Fruit fly (Drosophila melanogaster) whole organism, embryonic: ENCODE measurements around the gene Ythdc1.

Experiments
- Aef1 ChIP-seq: fragments of 200-800 bp; sonication (Bioruptor generic); IDR thresholded peaks from 3 replicates; pipeline ENCODE4 v1.3.6; 2022; ENCODE audit warnings: missing biosample characterization, missing genetic modification characterization
- CG10431 ChIP-seq: fragments of 200-800 bp; sonication (Bioruptor generic); optimal IDR thresholded peaks from 3 replicates; lab custom pipeline; 2018; ENCODE audit warnings: missing biosample characterization, mild to moderate bottlenecking, missing genetic modification characterization
- CG11247 ChIP-seq: fragments of 200-800 bp; sonication (Bioruptor generic); IDR thresholded peaks from 2 replicates; pipeline ENCODE4 v1.3.6; 2022; ENCODE audit warnings: missing biosample characterization, missing genetic modification characterization
- CG11723 ChIP-seq: fragments of 200-800 bp; sonication (Bioruptor generic); optimal IDR thresholded peaks from 2 replicates; lab custom pipeline; 2017; ENCODE audit warnings: missing biosample characterization, mild to moderate bottlenecking, missing genetic modification characterization
- CG13624 ChIP-seq: fragments of 200-800 bp; sonication (Bioruptor generic); optimal IDR thresholded peaks from 2 replicates; lab custom pipeline; 2016; ENCODE audit warnings: missing biosample characterization, missing genetic modification characterization
- CG13894 ChIP-seq: fragments of 200-800 bp; sonication (Bioruptor generic); optimal IDR thresholded peaks from 3 replicates; lab custom pipeline; 2018; ENCODE audit warnings: missing biosample characterization, mild to moderate bottlenecking, missing genetic modification characterization, moderate library complexity
- CG14667 ChIP-seq: fragments of 200-800 bp; sonication (Bioruptor generic); IDR thresholded peaks from 2 replicates; pipeline ENCODE4 v1.3.6; 2022; ENCODE audit warnings: missing biosample characterization, missing genetic modification characterization
- CG14860 ChIP-seq: fragments of 200-800 bp; sonication (Bioruptor generic); IDR thresholded peaks from 3 replicates; pipeline ENCODE4 v1.3.6; 2022; ENCODE audit warnings: missing biosample characterization, missing genetic modification characterization; ENCODE audit not compliant: partially characterized antibody
- CG1792 ChIP-seq: fragments of 200-800 bp; sonication (Bioruptor generic); optimal IDR thresholded peaks from 2 replicates; lab custom pipeline; 2016; ENCODE audit warnings: missing biosample characterization, missing genetic modification characterization
- CG18262 ChIP-seq: fragments of 200-800 bp; optimal IDR thresholded peaks from 3 replicates; lab custom pipeline; 2019; ENCODE audit warnings: missing biosample characterization, mild to moderate bottlenecking, missing genetic modification characterization, moderate library complexity
- CG2199 ChIP-seq: fragments of 200-800 bp; sonication (Bioruptor generic); IDR thresholded peaks from 3 replicates; pipeline ENCODE4 v1.3.6; 2022; ENCODE audit warnings: missing biosample characterization, missing genetic modification characterization
- CG2712 ChIP-seq: fragments of 200-800 bp; optimal IDR thresholded peaks from 3 replicates; lab custom pipeline; 2019; ENCODE audit warnings: missing biosample characterization, mild to moderate bottlenecking, missing genetic modification characterization, moderate library complexity
- CG31388 ChIP-seq: fragments of 200-800 bp; sonication (Bioruptor generic); optimal IDR thresholded peaks from 2 replicates; lab custom pipeline; 2016; ENCODE audit warnings: missing biosample characterization, missing genetic modification characterization
- CG31441 ChIP-seq: fragments of 200-800 bp; sonication (Bioruptor generic); IDR thresholded peaks from 2 replicates; pipeline ENCODE4 v1.3.6; 2022; ENCODE audit warnings: missing biosample characterization, missing genetic modification characterization
- CG4360 ChIP-seq: fragments of 200-800 bp; sonication (Bioruptor generic); IDR thresholded peaks from 2 replicates; pipeline ENCODE4 v1.3.6; 2022; ENCODE audit warnings: missing biosample characterization, missing genetic modification characterization
- CG4424 ChIP-seq: fragments of 200-800 bp; sonication (Bioruptor generic); optimal IDR thresholded peaks from 3 replicates; lab custom pipeline; 2016; ENCODE audit warnings: missing biosample characterization, missing genetic modification characterization
- CG6689 ChIP-seq: fragments of 200-800 bp; sonication (Bioruptor generic); IDR thresholded peaks from 2 replicates; pipeline ENCODE4 v1.3.6; 2022; ENCODE audit warnings: missing biosample characterization, missing genetic modification characterization
- CG9609 ChIP-seq: fragments of 200-800 bp; sonication (Bioruptor generic); optimal IDR thresholded peaks from 3 replicates; lab custom pipeline; 2016; ENCODE audit warnings: missing biosample characterization, missing genetic modification characterization
- CG9727 ChIP-seq: fragments of 200-800 bp; sonication (Bioruptor generic); optimal IDR thresholded peaks from 3 replicates; lab custom pipeline; 2017; ENCODE audit warnings: missing biosample characterization, mild to moderate bottlenecking, missing genetic modification characterization
- CG9932 ChIP-seq: fragments of 200-800 bp; sonication (Bioruptor generic); IDR thresholded peaks from 2 replicates; pipeline ENCODE4 v1.3.6; 2022; ENCODE audit warnings: missing biosample characterization, missing genetic modification characterization
- Dref ChIP-seq: fragments of 200-800 bp; sonication (Bioruptor generic); IDR thresholded peaks from 2 replicates; pipeline ENCODE4 v1.3.6; 2022; ENCODE audit warnings: missing biosample characterization, missing genetic modification characterization
- Drgx ChIP-seq: fragments of 200-800 bp; sonication (Bioruptor generic); IDR thresholded peaks from 2 replicates; pipeline ENCODE4 v1.3.6; 2022; ENCODE audit warnings: missing biosample characterization, missing genetic modification characterization
- Elba2 ChIP-seq: fragments of 200-800 bp; sonication (Bioruptor generic); optimal IDR thresholded peaks from 3 replicates; lab custom pipeline; 2016; ENCODE audit warnings: missing biosample characterization, missing genetic modification characterization
- Gsc ChIP-seq: fragments of 200-800 bp; sonication (Bioruptor generic); IDR thresholded peaks from 2 replicates; pipeline ENCODE4 v1.3.6; 2022; ENCODE audit warnings: missing biosample characterization, missing genetic modification characterization
- MBD-R2 ChIP-seq: fragments of 200-800 bp; sonication (Bioruptor generic); IDR thresholded peaks from 2 replicates; pipeline ENCODE4 v1.3.6; 2022; ENCODE audit warnings: missing biosample characterization, missing genetic modification characterization
- NK7.1 ChIP-seq: fragments of 200-800 bp; sonication (Bioruptor generic); optimal IDR thresholded peaks from 3 replicates; lab custom pipeline; 2016; ENCODE audit warnings: missing biosample characterization, missing genetic modification characterization
- Opbp ChIP-seq: fragments of 200-800 bp; sonication (Bioruptor generic); IDR thresholded peaks from 3 replicates; pipeline ENCODE4 v1.3.6; 2022; ENCODE audit warnings: missing biosample characterization, missing genetic modification characterization; ENCODE audit not compliant: partially characterized antibody
- Sox102F ChIP-seq: fragments of 200-800 bp; sonication (Bioruptor generic); optimal IDR thresholded peaks from 2 replicates; lab custom pipeline; 2018; ENCODE audit warnings: missing biosample characterization, mild to moderate bottlenecking, missing genetic modification characterization, moderate library complexity
- Ssrp ChIP-seq: fragments of 200-800 bp; sonication (Bioruptor generic); optimal IDR thresholded peaks from 2 replicates; lab custom pipeline; 2018; ENCODE audit warnings: missing biosample characterization, mild to moderate bottlenecking, missing genetic modification characterization, moderate library complexity
- Stat92E ChIP-seq, 3 experiments: fragments of >200 bp in 2 of 3; fragments of 200-800 bp in 1 of 3; sonication (Bioruptor generic) in 1 of 3; optimal IDR thresholded peaks; 2 replicates each; lab custom pipeline; 2017 to 2019; ENCODE audit warnings: missing biosample characterization in 3 of 3, missing genetic modification characterization in 3 of 3, mild to moderate bottlenecking in 1 of 3, moderate library complexity in 1 of 3
- bbx ChIP-seq: fragments of 200-800 bp; sonication (Bioruptor generic); IDR thresholded peaks from 2 replicates; pipeline ENCODE4 v1.3.6; 2022; ENCODE audit warnings: missing biosample characterization, missing genetic modification characterization; ENCODE audit not compliant: partially characterized antibody
- bigmax ChIP-seq: fragments of 200-800 bp; sonication (Bioruptor generic); optimal IDR thresholded peaks from 2 replicates; lab custom pipeline; 2018; ENCODE audit warnings: missing biosample characterization, mild to moderate bottlenecking, missing genetic modification characterization
- cad ChIP-seq: fragments of >200 bp; optimal IDR thresholded peaks from 2 replicates; lab custom pipeline; 2017; ENCODE audit warnings: missing biosample characterization, missing genetic modification characterization
- cg ChIP-seq: fragments of 200-800 bp; sonication (Bioruptor generic); optimal IDR thresholded peaks from 3 replicates; lab custom pipeline; 2019; ENCODE audit warnings: missing biosample characterization, mild to moderate bottlenecking, missing genetic modification characterization, moderate library complexity
- ems ChIP-seq: fragments of 200-800 bp; sonication (Bioruptor generic); optimal IDR thresholded peaks from 3 replicates; lab custom pipeline; 2016; ENCODE audit warnings: missing biosample characterization, missing genetic modification characterization
- esg ChIP-seq: fragments of 200-800 bp; sonication (Bioruptor generic); conservative IDR thresholded peaks from 2 replicates; pipeline ENCODE4 v1.3.6; 2022; ENCODE audit warnings: missing biosample characterization, missing genetic modification characterization
- gem ChIP-seq: fragments of 200-800 bp; sonication (Bioruptor generic); optimal IDR thresholded peaks from 2 replicates; lab custom pipeline; 2019; ENCODE audit warnings: missing biosample characterization, mild to moderate bottlenecking, missing genetic modification characterization, moderate library complexity
- jumu ChIP-seq: fragments of 200-800 bp; sonication (Bioruptor generic); optimal IDR thresholded peaks from 3 replicates; lab custom pipeline; 2016; ENCODE audit warnings: missing biosample characterization, missing genetic modification characterization
- ken ChIP-seq: fragments of 200-800 bp; sonication (Bioruptor generic); IDR thresholded peaks from 3 replicates; pipeline ENCODE4 v1.3.6; 2022; ENCODE audit warnings: missing biosample characterization, missing genetic modification characterization
- lola ChIP-seq, 3 experiments: fragments of >200 bp in 2 of 3; fragments of 200-800 bp in 1 of 3; sonication (Bioruptor generic) in 1 of 3; optimal IDR thresholded peaks; 2 replicates each; lab custom pipeline; 2017 to 2019; ENCODE audit warnings: missing biosample characterization in 3 of 3, missing genetic modification characterization in 3 of 3, mild to moderate bottlenecking in 1 of 3, moderate library complexity in 1 of 3
- mam ChIP-seq: fragments of 200-800 bp; sonication (Bioruptor generic); optimal IDR thresholded peaks from 3 replicates; lab custom pipeline; 2016; ENCODE audit warnings: missing biosample characterization, missing genetic modification characterization
- nmo ChIP-seq: fragments of 200-800 bp; sonication (Bioruptor generic); optimal IDR thresholded peaks from 2 replicates; lab custom pipeline; 2018; ENCODE audit warnings: missing biosample characterization, mild to moderate bottlenecking, missing genetic modification characterization, moderate library complexity
- pho ChIP-seq: fragments of 200-800 bp; sonication (Bioruptor generic); optimal IDR thresholded peaks from 2 replicates; lab custom pipeline; 2016; ENCODE audit warnings: missing biosample characterization, missing genetic modification characterization
- sens ChIP-seq: fragments of 200-800 bp; sonication (Bioruptor generic); peaks from one replicate; lab custom pipeline; 2016; ENCODE audit warnings: missing biosample characterization, missing genetic modification characterization
- ssp ChIP-seq: fragments of 200-800 bp; sonication (Bioruptor generic); IDR thresholded peaks from 2 replicates; pipeline ENCODE4 v1.3.6; 2022; ENCODE audit warnings: missing biosample characterization, missing genetic modification characterization
- twi ChIP-seq: fragments of 200-800 bp; optimal IDR thresholded peaks from 2 replicates; lab custom pipeline; 2019; ENCODE audit warnings: missing biosample characterization, mild to moderate bottlenecking, missing genetic modification characterization, moderate library complexity

Gene Ythdc1

dm6 chr3L:3420237-3420643 lies 46.3 kb upstream of the Ythdc1 start (continued):
- peak; percentile 100 for TF ChIP-seq CG13894 (tag; lab: Kevin White, UChicago)

- TF ChIP-seq Gsc (GFP tag; lab: Robert Waterston, UW) (no peak), NK7.1 (GFP tag; lab: Kevin White, UChicago) (no peak), Dref (no peak), sens (GFP tag; lab: Kevin White, UChicago) (peak; percentile 76), CG2712 (peak; percentile 27), twi (tag; lab: Kevin White, UChicago) (peak; percentile 95), gem (tag; lab: Kevin White, UChicago) (peak; percentile 18), CG6689 (GFP tag; lab: Robert Waterston, UW) (0 out of 2 replicates have a peak, but pooled peaks have one; percentile 12), CG11723 (no peak), CG9727 (peak; percentile 20), cg (GFP tag; lab: Kevin White, UChicago) (peak; percentile 88), ken (0 out of 3 replicates have a peak, but pooled peaks have one; percentile 22), CG1792 (no peak), CG14667 (GFP tag; lab: Robert Waterston, UW) (no peak), ssp (GFP tag; lab: Robert Waterston, UW) (no peak), CG2199 (no peak), CG11247 (no peak), cad (GFP tag; lab: Kevin White, UChicago) (no peak), CG9609 (GFP tag; lab: Kevin White, UChicago) (peak; percentile 0), CG9932 (GFP tag; lab: Robert Waterston, UW) (0 out of 2 replicates have a peak, but pooled peaks have one; percentile 16), Aef1 (GFP tag; lab: Robert Waterston, UW) (0 out of 3 replicates have a peak, but pooled peaks have one; percentile 11), bigmax (GFP tag; lab: Kevin White, UChicago) (no peak), esg (GFP tag; lab: Robert Waterston, UW) (no peak), Stat92E (GFP tag; optimal IDR thresholded peaks at IDR 0.05; lab: Kevin White, UChicago) (no peak), ems (no peak), bbx (no peak), CG31441 (GFP tag; lab: Robert Waterston, UW) (0 out of 2 replicates have a peak, but pooled peaks have one; percentile 12), Sox102F (no peak), Opbp (GFP tag; lab: Robert Waterston, UW) (0 out of 3 replicates have a peak, but pooled peaks have one; percentile 19), CG14860 (no peak), CG10431 (GFP tag; lab: Kevin White, UChicago) (peak; percentile 5), Elba2 (GFP tag; lab: Kevin White, UChicago) (peak; percentile 17), CG31388 (GFP tag; lab: Kevin White, UChicago) (no peak), lola (GFP tag; optimal IDR thresholded peaks at IDR 0.05; lab: Kevin White, UChicago) (peak in 1 of 3 experiments; percentile 40), CG4424 (GFP tag; lab: Kevin White, UChicago) (no peak), CG4360 (peak; percentile 46; the same call in 1 of the 2 replicates), CG18262 (peak; percentile 20), nmo (GFP tag; lab: Kevin White, UChicago) (peak; percentile 28), MBD-R2 (GFP tag; lab: Robert Waterston, UW) (peak; percentile 8; the same call in 1 of the 2 replicates), mam (peak; percentile 1), pho (GFP tag; lab: Kevin White, UChicago) (no peak), CG13624 (GFP tag; lab: Kevin White, UChicago) (no peak), Drgx (GFP tag; lab: Robert Waterston, UW) (peak; percentile 46; the same call in 1 of the 2 replicates), Ssrp (tag; lab: Kevin White, UChicago) (peak; percentile 21), jumu (no peak)
Observed at dm6 chr3L:3419369-3420232, 45.6 kb upstream of the Ythdc1 start.
